Worm (Caenorhabditis elegans): ENCODE results near the gene cebp-1.

DNA sequence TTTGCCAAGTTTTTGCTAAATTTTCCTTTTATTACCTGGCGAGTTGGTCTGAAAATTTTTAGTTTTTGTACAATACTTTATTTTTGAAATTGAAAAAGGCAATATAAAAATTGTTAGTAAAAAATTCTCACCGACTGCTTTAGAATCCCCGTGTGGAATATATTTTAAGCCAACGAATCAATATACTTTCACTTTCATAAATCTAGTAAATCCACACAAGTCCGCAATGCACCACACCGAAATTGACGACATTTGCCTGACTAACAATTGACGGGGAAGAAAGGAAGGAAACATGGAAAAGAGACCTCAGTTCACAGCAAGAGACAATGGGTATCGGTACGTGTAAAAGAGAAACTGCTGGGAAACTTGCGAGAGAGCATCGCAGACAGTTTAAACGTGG is 45.8 kb upstream of the cebp-1 start:
- TF ChIP-seq efl-1 (GFP tag; optimal IDR thresholded peaks at IDR 0.05), result no peak
- no peak for TF ChIP-seq nfya-1 (tag; optimal IDR thresholded peaks at IDR 0.05; ENCODE audit: borderline replicate concordance, insufficient read depth)
- TF ChIP-seq ceh-40 (GFP tag; IDR thresholded peaks at IDR 0.05), result no peak
- no peak for TF ChIP-seq F33H1.4 (GFP tag; IDR thresholded peaks at IDR 0.05)
- TF ChIP-seq mel-28 (tag; optimal IDR thresholded peaks at IDR 0.05; ENCODE audit: borderline replicate concordance), result no peak
- no peak for TF ChIP-seq gei-17 (GFP tag; optimal IDR thresholded peaks at IDR 0.05)
- no peak for TF ChIP-seq aptf-2 (GFP tag; conservative IDR thresholded peaks at IDR 0.05)
- TF ChIP-seq unc-62 (GFP tag; optimal IDR thresholded peaks at IDR 0.05), result no peak
